Worm (Caenorhabditis elegans) whole organism, late embryonic: ENCODE data around the gene srv-4.

Source experiments
- C38D4.7 ChIP-seq: fragments of 200-800 bp; sonication (Bioruptor generic); optimal IDR thresholded peaks from 2 replicates; lab custom pipeline; 2018; ENCODE audit warnings: mild to moderate bottlenecking, missing genetic modification characterization, moderate library complexity, missing compliant biosample characterization
- K02D7.2 ChIP-seq: sonication (generic microtip); optimal IDR thresholded peaks from 2 replicates; lab custom pipeline; 2017; ENCODE audit warnings: mild to moderate bottlenecking, missing genetic modification characterization, missing compliant biosample characterization
- K09A11.1 ChIP-seq: sonication (generic microtip); optimal IDR thresholded peaks from 2 replicates; lab custom pipeline; 2017; ENCODE audit warnings: antibody characterized with exemption, mild to moderate bottlenecking, missing genetic modification characterization, missing compliant biosample characterization; ENCODE audit not compliant: insufficient read depth
- Y22D7AL.16 ChIP-seq: sonication (generic microtip); optimal IDR thresholded peaks from 2 replicates; lab custom pipeline; 2016; ENCODE audit warnings: missing genetic modification characterization, missing compliant biosample characterization
- ceh-18 ChIP-seq: sonication (generic microtip); optimal IDR thresholded peaks from 2 replicates; lab custom pipeline; 2016; ENCODE audit warnings: missing genetic modification characterization, missing compliant biosample characterization
- ceh-2 ChIP-seq: sonication (generic microtip); optimal IDR thresholded peaks from 2 replicates; lab custom pipeline; 2016; ENCODE audit warnings: missing genotype, missing genetic modification characterization, missing compliant biosample characterization
- ceh-30 ChIP-seq: fragments of 150-350 bp; optimal IDR thresholded peaks from 2 replicates; lab custom pipeline; 2014; ENCODE audit warnings: missing biosample characterization, missing genetic modification characterization
- ceh-45 ChIP-seq: fragments of 200-800 bp; sonication (Bioruptor generic); IDR thresholded peaks from 2 replicates; pipeline ENCODE4 v1.3.6; 2022; ENCODE audit warnings: missing genetic modification reagents, missing genetic modification characterization, missing compliant biosample characterization
- ceh-48 ChIP-seq: sonication (generic microtip); optimal IDR thresholded peaks from 2 replicates; lab custom pipeline; 2016; ENCODE audit warnings: missing genetic modification characterization, inconsistent platforms, missing compliant biosample characterization
- ceh-6 ChIP-seq: fragments of 200-800 bp; sonication (Bioruptor generic); optimal IDR thresholded peaks from 2 replicates; lab custom pipeline; 2018; ENCODE audit warnings: mild to moderate bottlenecking, missing genetic modification characterization, missing compliant biosample characterization
- che-1 ChIP-seq: sonication (generic microtip); optimal IDR thresholded peaks from 2 replicates; lab custom pipeline; 2016; ENCODE audit warnings: mild to moderate bottlenecking, missing genetic modification characterization, missing compliant biosample characterization
- dmd-4 ChIP-seq: sonication (generic microtip); optimal IDR thresholded peaks from 2 replicates; lab custom pipeline; 2016; ENCODE audit warnings: borderline replicate concordance, missing genetic modification characterization, missing compliant biosample characterization
- dve-1 ChIP-seq: sonication (generic microtip); optimal IDR thresholded peaks from 2 replicates; lab custom pipeline; 2017; ENCODE audit warnings: antibody characterized with exemption, mild to moderate bottlenecking, missing genetic modification characterization, missing compliant biosample characterization
- elt-4 ChIP-seq: sonication (generic microtip); optimal IDR thresholded peaks from 2 replicates; lab custom pipeline; 2016; ENCODE audit warnings: missing genetic modification characterization, missing compliant biosample characterization
- ets-4 ChIP-seq: sonication (generic microtip); optimal IDR thresholded peaks from 2 replicates; lab custom pipeline; 2016; ENCODE audit warnings: missing genetic modification characterization, missing compliant biosample characterization
- eyg-1 ChIP-seq: sonication (generic microtip); optimal IDR thresholded peaks from 2 replicates; lab custom pipeline; 2016; ENCODE audit warnings: missing genotype, missing genetic modification characterization, missing compliant biosample characterization
- fax-1 ChIP-seq: sonication (generic microtip); optimal IDR thresholded peaks from 2 replicates; lab custom pipeline; 2016; ENCODE audit warnings: missing genotype, missing genetic modification characterization, missing compliant biosample characterization
- gmeb-2 ChIP-seq: sonication (generic microtip); optimal IDR thresholded peaks from 2 replicates; lab custom pipeline; 2016; ENCODE audit warnings: missing genetic modification characterization, inconsistent platforms, missing compliant biosample characterization
- hlh-15 ChIP-seq: sonication (generic microtip); optimal IDR thresholded peaks from 2 replicates; lab custom pipeline; 2016; ENCODE audit warnings: missing genetic modification characterization, missing compliant biosample characterization
- madf-2 ChIP-seq: sonication (generic microtip); optimal IDR thresholded peaks from 2 replicates; lab custom pipeline; 2017; ENCODE audit warnings: missing genetic modification characterization, missing compliant biosample characterization
- nfya-1 ChIP-seq: sonication (generic microtip); optimal IDR thresholded peaks from 2 replicates; lab custom pipeline; 2017; ENCODE audit warnings: missing genetic modification characterization, mild to moderate bottlenecking, missing compliant biosample characterization, antibody characterized with exemption, moderate library complexity
- nhr-11 ChIP-seq: fragments of 150-350 bp; optimal IDR thresholded peaks from 2 replicates; lab custom pipeline; 2014; ENCODE audit warnings: missing biosample characterization, missing genetic modification characterization
- npax-4 ChIP-seq: sonication (generic microtip); optimal IDR thresholded peaks from 2 replicates; lab custom pipeline; 2016; ENCODE audit warnings: missing genetic modification characterization, missing compliant biosample characterization
- odd-2 ChIP-seq: sonication (generic microtip); optimal IDR thresholded peaks from 2 replicates; lab custom pipeline; 2017; ENCODE audit warnings: antibody characterized with exemption, mild to moderate bottlenecking, missing genetic modification characterization, missing compliant biosample characterization
- pag-3 ChIP-seq: sonication (generic microtip); optimal IDR thresholded peaks from 2 replicates; lab custom pipeline; 2016; ENCODE audit warnings: missing compliant biosample characterization, missing genetic modification characterization, borderline replicate concordance
- pax-1 ChIP-seq: fragments of 150-350 bp; optimal IDR thresholded peaks from 2 replicates; lab custom pipeline; 2014; ENCODE audit warnings: missing biosample characterization, missing genetic modification characterization
- pha-2 ChIP-seq: sonication (generic microtip); optimal IDR thresholded peaks from 2 replicates; lab custom pipeline; 2017; ENCODE audit warnings: mild to moderate bottlenecking, missing genetic modification characterization, missing compliant biosample characterization
- pha-4 ChIP-seq: fragments of 150-350 bp; optimal IDR thresholded peaks from 2 replicates; lab custom pipeline; 2018; ENCODE audit warnings: missing biosample characterization, missing genetic modification reagents, missing genetic modification characterization
- sdc-2 ChIP-seq: sonication (generic microtip); optimal IDR thresholded peaks from 2 replicates; lab custom pipeline; 2016; ENCODE audit warnings: missing genotype, missing genetic modification characterization, missing compliant biosample characterization
- sox-4 ChIP-seq: sonication (generic microtip); optimal IDR thresholded peaks from 2 replicates; lab custom pipeline; 2017; ENCODE audit warnings: mild to moderate bottlenecking, missing genetic modification characterization, inconsistent platforms, missing compliant biosample characterization
- syd-9 ChIP-seq: sonication (generic microtip); optimal IDR thresholded peaks from 2 replicates; lab custom pipeline; 2016; ENCODE audit warnings: mild to moderate bottlenecking, missing genetic modification characterization, moderate library complexity, missing compliant biosample characterization
- tbx-7 ChIP-seq: sonication (generic microtip); optimal IDR thresholded peaks from 2 replicates; lab custom pipeline; 2016; ENCODE audit warnings: missing genotype, missing genetic modification characterization, missing compliant biosample characterization
- ttx-3 ChIP-seq: sonication (generic microtip); optimal IDR thresholded peaks from 2 replicates; lab custom pipeline; 2016; ENCODE audit warnings: missing genetic modification reagents, missing genetic modification characterization, missing compliant biosample characterization
- unc-3 ChIP-seq, 2 experiments: fragments of 200-800 bp in 1 of 2; sonication (Bioruptor generic) in 1 of 2; sonication (generic microtip) in 1 of 2; conservative IDR thresholded peaks in 1 of 2; optimal IDR thresholded peaks in 1 of 2; 2 replicates each; pipeline versions ENCODE4 v1.3.6 to Lab custom; 2016 to 2022; ENCODE audit warnings: missing compliant biosample characterization in 2 of 2, missing genetic modification characterization in 2 of 2, missing genetic modification reagents in 1 of 2
- unc-42 ChIP-seq: sonication (generic microtip); optimal IDR thresholded peaks from 2 replicates; lab custom pipeline; 2016; ENCODE audit warnings: missing genotype, missing genetic modification characterization, missing compliant biosample characterization
- zip-5 ChIP-seq: sonication (generic microtip); optimal IDR thresholded peaks from 2 replicates; lab custom pipeline; 2016; ENCODE audit warnings: missing genetic modification characterization, missing compliant biosample characterization

srv-4 gene

DNA sequence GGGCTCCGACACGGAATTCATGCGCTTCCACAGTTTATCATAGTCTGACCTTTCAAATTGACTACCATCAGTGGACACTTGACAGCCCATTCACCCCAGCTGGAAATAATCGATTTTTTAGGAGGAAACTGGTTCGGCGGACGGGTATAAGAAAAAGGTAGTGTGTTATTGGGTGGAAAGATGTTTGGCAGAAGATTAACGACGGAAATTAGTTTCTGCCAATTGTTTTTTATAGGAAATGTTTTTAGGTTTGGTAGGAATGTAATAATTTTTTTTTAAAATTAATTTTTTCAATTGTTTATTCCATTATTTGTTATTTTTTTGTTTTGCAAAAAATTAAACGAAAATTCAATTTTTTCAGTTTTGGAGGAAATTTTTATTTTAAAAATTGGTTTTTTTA lies 10.8 kb upstream of the srv-4 start, which contains the start of gene F15E6.9:
TSS of gene F15E6.9 (minus strand) at position 101 of the 400 bp plus-strand sequence.
- TF ChIP-seq ttx-3, result no peak
- TF ChIP-seq sox-4 (tag; lab: Kevin White, UChicago), result no peak
- no peak for TF ChIP-seq nfya-1 (tag; lab: Kevin White, UChicago)
- TF ChIP-seq C38D4.7 (GFP tag; lab: Kevin White, UChicago), result no peak
- no peak for TF ChIP-seq unc-42
- no peak for TF ChIP-seq ceh-6 (GFP tag; lab: Kevin White, UChicago)
- no peak for TF ChIP-seq ceh-30 (tag; lab: Kevin White, UChicago)
- TF ChIP-seq dmd-4 (tag; lab: Kevin White, UChicago), result no peak
- TF ChIP-seq madf-2 (tag; lab: Kevin White, UChicago), result no peak
- TF ChIP-seq zip-5 (tag; lab: Kevin White, UChicago), result no peak
- no peak for TF ChIP-seq pag-3 (tag; lab: Kevin White, UChicago)
- no peak for TF ChIP-seq fax-1
- no peak for TF ChIP-seq syd-9 (tag; lab: Kevin White, UChicago)
- TF ChIP-seq pax-1 (tag; lab: Kevin White, UChicago), result no peak
- TF ChIP-seq odd-2, result no peak
- no peak for TF ChIP-seq hlh-15 (tag; lab: Kevin White, UChicago)
- no peak for TF ChIP-seq ceh-48 (tag; lab: Kevin White, UChicago)
- no peak for TF ChIP-seq unc-3 (GFP tag; conservative IDR thresholded peaks at IDR 0.05; lab: Robert Waterston, UW)
- TF ChIP-seq unc-3 (tag; optimal IDR thresholded peaks at IDR 0.05; lab: Kevin White, UChicago), result no peak

DNA sequence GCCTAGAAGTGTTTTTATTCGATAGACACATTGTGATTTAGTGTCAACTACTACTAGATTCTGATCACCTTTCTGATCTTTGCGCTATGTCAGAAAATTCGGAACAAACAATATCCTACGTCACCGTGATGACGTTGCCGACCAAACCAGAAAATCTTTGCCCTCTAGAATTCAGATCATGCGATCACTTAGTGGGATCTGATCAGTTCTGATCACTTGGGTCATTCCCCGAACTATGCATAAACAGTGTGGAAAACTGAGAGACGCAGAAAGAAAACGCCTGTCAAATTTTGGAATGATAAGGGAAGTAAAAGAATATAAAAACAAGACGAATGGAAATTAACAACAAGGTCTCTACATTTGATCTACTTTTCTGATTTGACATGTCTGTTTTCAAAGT lies 6.3 kb upstream of the srv-4 start, which contains the start of gene F15E6.3:
TSS of gene F15E6.3 (plus strand) at position 344 of the 400 bp plus-strand sequence.
- TF ChIP-seq ceh-45 (GFP tag; lab: Robert Waterston, UW) (no peak), gmeb-2 (no peak), eyg-1 (no peak), K02D7.2 (tag; lab: Kevin White, UChicago) (no peak), ceh-18 (no peak), ceh-2 (tag; lab: Kevin White, UChicago) (no peak), tbx-7 (tag; lab: Kevin White, UChicago) (no peak), Y22D7AL.16 (tag; lab: Kevin White, UChicago) (no peak), ets-4 (tag; lab: Kevin White, UChicago) (no peak), che-1 (no peak), ceh-30 (tag; lab: Kevin White, UChicago) (no peak), ttx-3 (no peak), odd-2 (no peak), elt-4 (tag; lab: Kevin White, UChicago) (no peak), nhr-11 (tag; lab: Kevin White, UChicago) (no peak)

DNA sequence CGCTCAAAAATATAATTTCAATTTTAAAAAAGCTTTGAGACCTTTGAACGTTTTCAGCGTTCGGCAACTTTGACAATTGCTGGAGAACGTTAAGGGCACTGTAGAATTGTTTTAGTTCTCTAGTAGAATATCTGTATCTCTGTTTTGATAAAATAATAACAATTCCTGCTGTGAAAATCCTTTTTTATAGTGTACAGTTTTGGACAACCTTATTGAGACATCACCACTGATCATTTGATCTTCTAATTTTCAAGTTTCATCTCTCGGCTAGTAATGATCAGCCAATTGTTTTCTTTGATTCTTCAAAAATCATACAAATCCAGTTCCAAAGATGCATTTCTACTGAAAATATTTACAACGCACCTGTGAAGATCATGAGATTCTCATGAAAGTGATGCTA lies 4.3 kb upstream of the srv-4 start, which contains the start of gene F15E6.10:
TSS of gene F15E6.10 (plus strand) at position 301 of the 400 bp plus-strand sequence.
- no peak for TF ChIP-seq dve-1 (tag; lab: Kevin White, UChicago)

ce11 chrIV:4291174-4291573 lies 2.9 kb upstream of the srv-4 start, which contains the start of gene F15E6.4:
Gene F15E6.4 (plus strand): TSS chrIV:4291474.
- TF ChIP-seq K09A11.1 (no peak), pha-4 (tag; lab: Kevin White, UChicago) (no peak), hlh-15 (tag; lab: Kevin White, UChicago) (no peak), dve-1 (tag; lab: Kevin White, UChicago) (no peak), gmeb-2 (no peak)

DNA sequence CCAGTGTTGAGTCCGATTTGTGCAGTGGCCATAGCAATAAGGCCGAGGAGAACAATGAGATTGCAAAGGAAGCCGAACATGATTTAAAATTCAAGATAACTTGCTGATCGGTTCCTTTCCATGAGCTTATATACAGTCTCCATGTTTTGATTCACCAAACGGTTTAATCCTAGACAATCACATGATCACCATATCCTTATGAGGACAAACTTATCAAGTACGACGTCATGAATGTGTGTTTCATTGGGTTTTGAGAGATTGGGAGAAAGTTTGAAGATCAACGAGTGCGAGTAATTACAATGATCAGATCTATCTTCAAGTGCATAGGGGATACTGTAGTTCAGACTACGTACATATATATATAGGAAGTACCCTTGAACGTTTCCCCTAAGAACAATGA lies 2.2 kb upstream of the srv-4 start, which contains the start of gene dct-7:
TSS of gene dct-7 (minus strand) at position 101 of the 400 bp plus-strand sequence.
- TF ChIP-seq pha-2 (tag; lab: Kevin White, UChicago) (no peak), sdc-2 (tag; lab: Kevin White, UChicago) (no peak), C38D4.7 (GFP tag; lab: Kevin White, UChicago) (no peak), npax-4 (tag; lab: Kevin White, UChicago) (no peak)
